Worm (Caenorhabditis elegans) whole organism, midembryonic: Measurements from ENCODE around the gene W10G11.3.

Source experiments
- cog-1 ChIP-seq: sonication (generic microtip); optimal IDR thresholded peaks from 2 replicates; lab custom pipeline; 2016; ENCODE audit warnings: missing genetic modification characterization, missing compliant biosample characterization
- klf-2 ChIP-seq: fragments of 200-800 bp; sonication (Bioruptor generic); conservative IDR thresholded peaks from 2 replicates; pipeline ENCODE4 v1.3.6; 2022; ENCODE audit warnings: missing genetic modification reagents, missing genetic modification characterization, missing compliant biosample characterization
- med-1 ChIP-seq: sonication (generic microtip); optimal IDR thresholded peaks from 2 replicates; lab custom pipeline; 2017; ENCODE audit warnings: missing genetic modification characterization, mild to moderate bottlenecking, missing compliant biosample characterization, antibody characterized with exemption, missing genetic modification reagents; ENCODE audit not compliant: insufficient read depth
- ref-1 ChIP-seq: fragments of 200-800 bp; sonication (Bioruptor generic); conservative IDR thresholded peaks from 2 replicates; pipeline ENCODE4 v1.3.6; 2022; ENCODE audit warnings: missing genetic modification reagents, missing genetic modification characterization, missing compliant biosample characterization
- ztf-29 ChIP-seq: fragments of 200-800 bp; sonication (Bioruptor generic); IDR thresholded peaks from 2 replicates; pipeline ENCODE4 v1.3.6; 2022; ENCODE audit warnings: missing genetic modification reagents, missing genetic modification characterization, missing compliant biosample characterization

DNA sequence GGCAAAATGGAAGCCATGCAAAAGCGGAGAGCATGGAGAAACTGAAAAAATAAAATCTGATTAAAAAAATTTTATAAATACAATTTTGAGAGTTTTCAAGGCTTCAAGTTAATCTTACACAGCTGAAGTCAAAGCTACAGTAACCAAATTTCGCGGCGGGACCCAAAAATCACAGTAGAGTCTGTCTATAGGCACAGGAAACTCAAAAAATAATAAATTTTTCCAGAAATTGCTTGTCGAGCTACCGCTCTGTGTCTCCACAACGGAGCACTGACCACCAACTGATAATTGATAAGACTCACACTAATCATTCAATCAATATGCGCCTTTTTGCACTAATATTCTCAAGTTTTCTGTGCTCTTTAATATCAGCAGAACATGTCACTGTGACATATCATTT is 12.0 kb downstream of the W10G11.3 start, which contains the start of gene W10G11.19:
- TF ChIP-seq klf-2 (no peak), ref-1 (no peak), cog-1 (tag; lab: Kevin White, UChicago) (no peak), med-1 (no peak), ztf-29 (GFP tag; lab: Robert Waterston, UW) (no peak)
